Worm (Caenorhabditis elegans) whole organism, midembryonic: ENCODE data around the gene act-5.

Experiments
- T22C8.4 ChIP-seq: fragments of 200-800 bp; sonication (Bioruptor generic); IDR thresholded peaks from 2 replicates; pipeline ENCODE4 v1.3.6; 2022; ENCODE audit warnings: missing genetic modification characterization, missing compliant biosample characterization
- cog-1 ChIP-seq: sonication (generic microtip); optimal IDR thresholded peaks from 2 replicates; lab custom pipeline; 2016; ENCODE audit warnings: missing genetic modification characterization, missing compliant biosample characterization
- tab-1 ChIP-seq: fragments of 200-800 bp; sonication (Bioruptor generic); IDR thresholded peaks from 2 replicates; pipeline ENCODE4 v1.3.6; 2022; ENCODE audit warnings: missing genetic modification characterization, missing compliant biosample characterization

DNA sequence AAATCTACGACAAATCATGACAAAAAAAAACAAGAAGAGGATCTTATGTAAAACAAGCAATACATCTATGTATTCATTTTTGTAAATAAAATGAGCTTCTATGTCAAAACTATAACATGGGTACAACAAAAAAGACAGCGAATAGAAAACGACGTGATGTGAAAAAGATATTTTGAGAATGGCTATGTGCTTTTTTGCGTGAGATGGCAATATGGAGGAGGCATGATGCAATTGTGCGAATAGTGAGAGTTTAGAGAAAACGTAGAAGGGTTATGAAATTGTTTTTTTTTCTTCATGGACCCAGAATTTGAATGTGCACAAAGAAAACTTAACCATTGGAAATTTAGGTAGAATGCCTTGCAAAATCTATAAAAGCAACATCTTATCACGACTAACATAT, 39.9 kb downstream of the act-5 start:
- TF ChIP-seq T22C8.4 (GFP tag; lab: Robert Waterston, UW) (no peak), tab-1 (GFP tag; lab: Robert Waterston, UW) (no peak), cog-1 (tag; lab: Kevin White, UChicago) (no peak)
